Fruit fly (Drosophila melanogaster): ENCODE measurements around the gene CG11854.

DNA sequence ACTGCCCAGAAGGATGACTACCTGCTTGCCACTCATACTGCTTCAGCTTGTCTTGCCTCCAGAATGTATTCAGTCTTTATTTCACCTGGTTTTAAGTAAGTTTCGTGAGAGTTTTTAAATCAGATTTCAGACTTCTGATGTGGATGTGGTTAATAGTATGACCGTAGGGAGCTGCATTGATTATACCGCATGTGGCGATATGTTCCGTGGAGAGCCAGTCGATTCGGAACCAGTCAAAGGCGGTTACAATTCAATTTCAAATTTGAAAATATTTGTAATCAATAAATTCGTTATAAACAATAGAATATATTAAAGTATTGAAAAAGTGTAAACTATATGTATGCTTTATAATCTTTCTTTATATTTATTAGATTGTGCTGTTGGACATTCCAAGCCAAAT, 6.5 kb upstream of the CG11854 start, which contains the start of gene Sil1:
- TF ChIP-seq Snoo (tag; optimal IDR thresholded peaks at IDR 0.05) (no peak), Pif1A (GFP tag; optimal IDR thresholded peaks at IDR 0.05) (no peak), CG17806 (tag; optimal IDR thresholded peaks at IDR 0.05) (no peak), gl (tag; optimal IDR thresholded peaks at IDR 0.05) (no peak), CG4496 (GFP tag; IDR thresholded peaks at IDR 0.05) (no peak)

All from whole organism, pupa.